Worm (Caenorhabditis elegans) whole organism, midembryonic: ENCODE results near the gene ger-1.

Experiments
- T22C8.4 ChIP-seq: fragments of 200-800 bp; sonication (Bioruptor generic); IDR thresholded peaks from 2 replicates; pipeline ENCODE4 v1.3.6; 2022; ENCODE audit warnings: missing genetic modification characterization, missing compliant biosample characterization
- cog-1 ChIP-seq: sonication (generic microtip); optimal IDR thresholded peaks from 2 replicates; lab custom pipeline; 2016; ENCODE audit warnings: missing genetic modification characterization, missing compliant biosample characterization
- flt-1 ChIP-seq: fragments of 200-800 bp; sonication (Bioruptor generic); IDR thresholded peaks from 2 replicates; pipeline ENCODE4 v1.3.6; 2022; ENCODE audit warnings: missing genetic modification characterization, missing compliant biosample characterization
- klf-2 ChIP-seq: fragments of 200-800 bp; sonication (Bioruptor generic); conservative IDR thresholded peaks from 2 replicates; pipeline ENCODE4 v1.3.6; 2022; ENCODE audit warnings: missing genetic modification reagents, missing genetic modification characterization, missing compliant biosample characterization
- med-1 ChIP-seq: sonication (generic microtip); optimal IDR thresholded peaks from 2 replicates; lab custom pipeline; 2017; ENCODE audit warnings: missing genetic modification characterization, mild to moderate bottlenecking, missing compliant biosample characterization, antibody characterized with exemption, missing genetic modification reagents; ENCODE audit not compliant: insufficient read depth
- ref-1 ChIP-seq: fragments of 200-800 bp; sonication (Bioruptor generic); conservative IDR thresholded peaks from 2 replicates; pipeline ENCODE4 v1.3.6; 2022; ENCODE audit warnings: missing genetic modification reagents, missing genetic modification characterization, missing compliant biosample characterization
- tab-1 ChIP-seq: fragments of 200-800 bp; sonication (Bioruptor generic); IDR thresholded peaks from 2 replicates; pipeline ENCODE4 v1.3.6; 2022; ENCODE audit warnings: missing genetic modification characterization, missing compliant biosample characterization
- ztf-23 ChIP-seq: fragments of 200-800 bp; sonication (Bioruptor generic); IDR thresholded peaks from 2 replicates; pipeline ENCODE4 v1.3.6; 2022; ENCODE audit warnings: missing genetic modification reagents, missing genetic modification characterization, missing compliant biosample characterization
- ztf-29 ChIP-seq: fragments of 200-800 bp; sonication (Bioruptor generic); IDR thresholded peaks from 2 replicates; pipeline ENCODE4 v1.3.6; 2022; ENCODE audit warnings: missing genetic modification reagents, missing genetic modification characterization, missing compliant biosample characterization

Gene ger-1

DNA sequence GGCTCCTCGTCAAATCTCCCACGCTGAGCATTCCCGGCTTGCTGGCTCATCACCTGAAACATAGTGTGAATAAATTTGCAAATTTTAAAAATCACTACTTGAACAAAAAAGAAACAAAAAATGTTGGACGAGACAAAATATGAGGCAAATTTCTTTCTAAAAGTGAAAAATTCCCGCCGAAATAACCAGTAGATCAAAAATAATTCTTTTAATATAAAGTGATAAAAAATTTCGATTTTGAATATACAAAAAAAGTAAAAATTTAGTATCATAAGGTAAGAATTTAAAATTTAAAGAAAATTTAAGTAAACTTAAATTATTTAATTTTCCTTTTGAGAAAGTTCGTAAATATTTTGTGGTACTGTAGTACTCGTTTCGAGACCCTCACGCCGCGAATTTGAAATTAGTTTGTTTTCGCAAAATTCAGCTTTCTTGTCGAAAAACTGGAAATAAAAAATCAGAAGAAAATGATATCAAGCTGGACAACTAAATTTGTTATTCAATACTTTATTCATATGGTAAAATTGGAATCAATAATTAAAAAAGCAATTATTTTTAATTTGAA, 6.7 kb downstream of the ger-1 start, which contains the start of gene egg-2:
Gene egg-2 (minus strand): TSS at position 53 of the 565 bp plus-strand sequence.
- TF ChIP-seq med-1 (GFP tag; lab: Kevin White, UChicago) (no peak), ref-1 (GFP tag; lab: Robert Waterston, UW) (no peak), ztf-23 (GFP tag; lab: Robert Waterston, UW) (no peak), ztf-29 (GFP tag; lab: Robert Waterston, UW) (no peak), tab-1 (GFP tag; lab: Robert Waterston, UW) (no peak), cog-1 (tag; lab: Kevin White, UChicago) (no peak), flt-1 (no peak), T22C8.4 (GFP tag; lab: Robert Waterston, UW) (no peak), klf-2 (GFP tag; lab: Robert Waterston, UW) (no peak)

DNA sequence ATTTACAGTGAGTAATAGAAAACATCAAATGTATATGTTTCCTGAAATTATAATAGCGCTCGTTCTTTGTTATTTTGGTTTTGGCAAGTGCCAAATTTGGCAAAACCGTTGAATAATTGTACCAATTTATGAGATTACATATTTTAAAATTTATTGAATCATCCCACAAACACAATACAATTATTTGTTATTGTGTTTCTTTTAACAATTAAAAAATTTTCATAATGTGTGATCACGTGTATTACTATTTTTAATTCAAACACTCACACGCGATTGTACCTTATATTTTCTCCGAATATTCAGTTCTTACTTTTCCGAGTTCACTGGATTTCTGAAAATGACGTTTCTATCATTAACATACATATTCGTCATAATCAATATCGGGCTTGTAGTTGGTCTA, 11.0 kb downstream of the ger-1 start, which contains the start of gene R01H2.2:
Gene R01H2.2 (plus strand): TSS at position 301 of the 400 bp plus-strand sequence.
- TF ChIP-seq ztf-29 (GFP tag; lab: Robert Waterston, UW) (no peak), flt-1 (no peak), ztf-23 (GFP tag; lab: Robert Waterston, UW) (no peak), tab-1 (GFP tag; lab: Robert Waterston, UW) (no peak), med-1 (GFP tag; lab: Kevin White, UChicago) (no peak), cog-1 (tag; lab: Kevin White, UChicago) (no peak), ref-1 (GFP tag; lab: Robert Waterston, UW) (no peak), T22C8.4 (GFP tag; lab: Robert Waterston, UW) (no peak), klf-2 (GFP tag; lab: Robert Waterston, UW) (no peak)

DNA sequence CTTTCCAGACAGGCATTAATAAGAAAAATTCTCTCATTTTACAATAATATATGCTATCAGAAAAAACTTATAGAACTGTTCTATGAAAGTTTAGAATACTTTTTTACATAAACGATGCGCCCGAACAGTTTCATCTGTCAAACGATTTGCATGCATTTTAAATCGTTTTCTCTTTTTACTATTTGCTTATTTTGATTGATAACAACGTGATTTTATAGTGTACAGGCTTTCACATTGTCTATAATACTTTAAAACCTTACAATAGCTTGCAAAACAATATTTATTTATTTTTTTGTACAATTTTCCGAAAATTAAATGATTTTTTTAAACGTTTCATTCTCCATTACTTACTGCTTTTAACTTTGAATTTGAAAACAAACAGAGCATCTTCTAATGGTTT, 21.6 kb downstream of the ger-1 start, which contains the start of gene R01H2.7:
Gene R01H2.7 (minus strand): TSS at position 101 of the 400 bp plus-strand sequence.
- TF ChIP-seq med-1 (GFP tag; lab: Kevin White, UChicago) (no peak), flt-1 (no peak), T22C8.4 (GFP tag; lab: Robert Waterston, UW) (no peak), ref-1 (GFP tag; lab: Robert Waterston, UW) (no peak), tab-1 (GFP tag; lab: Robert Waterston, UW) (no peak), klf-2 (GFP tag; lab: Robert Waterston, UW) (no peak), cog-1 (tag; lab: Kevin White, UChicago) (no peak), ztf-29 (GFP tag; lab: Robert Waterston, UW) (no peak), ztf-23 (GFP tag; lab: Robert Waterston, UW) (no peak)

DNA sequence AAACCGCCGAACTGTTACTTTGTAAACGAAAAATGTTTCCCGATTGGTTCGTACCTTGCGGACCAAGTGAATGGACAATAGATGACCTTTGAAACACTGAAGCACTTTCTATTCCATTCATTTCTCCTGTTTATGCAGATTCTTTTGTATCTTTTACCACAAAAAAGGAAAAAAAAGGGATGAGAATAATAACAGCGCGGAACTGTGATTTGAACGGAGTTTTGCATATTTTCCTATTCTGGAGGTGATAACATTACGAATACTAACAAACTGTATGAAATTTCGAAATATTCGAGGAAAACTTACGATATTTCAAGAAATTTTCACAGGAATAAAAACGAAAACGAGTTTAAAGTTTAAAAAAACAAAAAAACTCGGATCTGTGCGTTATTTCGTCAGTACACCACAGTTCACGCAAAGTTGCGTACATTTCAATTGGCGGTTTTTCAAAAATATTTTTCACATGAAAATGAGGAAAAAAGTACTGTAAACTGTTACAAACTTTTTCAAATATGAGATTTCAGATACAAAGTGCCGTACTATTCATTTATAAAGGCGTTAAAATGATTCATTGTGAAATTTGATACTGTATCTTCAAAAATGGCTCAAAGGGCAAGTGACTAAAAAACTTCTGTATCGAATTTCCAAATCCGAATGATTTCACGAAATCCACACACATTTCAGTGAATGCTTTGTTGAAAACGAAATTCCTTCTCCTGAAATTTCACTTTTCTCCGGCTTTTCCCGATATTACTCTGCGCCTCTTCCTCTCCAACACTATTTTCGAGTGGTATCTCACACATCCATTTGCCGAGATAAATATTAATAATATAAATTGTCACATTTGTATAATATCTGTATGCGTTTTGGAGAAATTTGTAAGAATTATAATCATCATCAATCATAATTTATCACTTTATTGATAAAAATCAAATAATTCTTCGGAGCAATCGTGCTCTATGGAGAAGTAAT, 32.7 kb downstream of the ger-1 start:
- TF ChIP-seq klf-2 (GFP tag; lab: Robert Waterston, UW) (no peak), cog-1 (tag; lab: Kevin White, UChicago) (no peak), T22C8.4 (GFP tag; lab: Robert Waterston, UW) (no peak), flt-1 (no peak), ztf-23 (GFP tag; lab: Robert Waterston, UW) (no peak), tab-1 (GFP tag; lab: Robert Waterston, UW) (no peak), ref-1 (GFP tag; lab: Robert Waterston, UW) (no peak), ztf-29 (GFP tag; lab: Robert Waterston, UW) (no peak), med-1 (GFP tag; lab: Kevin White, UChicago) (no peak)

DNA sequence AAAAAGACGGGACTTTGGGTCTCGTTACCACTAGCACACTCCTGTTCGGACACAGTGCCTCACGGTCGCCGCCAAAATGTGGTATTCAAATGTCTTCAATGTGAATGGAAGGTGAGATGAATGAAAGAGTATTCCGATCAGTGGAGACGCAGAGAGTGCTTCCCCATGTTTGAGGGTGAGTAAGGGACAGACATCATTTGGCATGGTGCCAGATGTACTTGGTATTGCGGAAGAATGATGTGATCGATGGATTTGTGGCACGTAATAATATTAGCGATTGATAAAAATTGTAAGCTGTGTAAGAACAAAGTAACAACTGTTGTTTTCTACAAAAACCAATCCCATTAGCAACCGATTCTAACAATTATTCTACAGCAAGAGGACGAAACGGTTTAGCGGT, 35.2 kb downstream of the ger-1 start:
- TF ChIP-seq cog-1 (tag; lab: Kevin White, UChicago): no peak
- no peak for TF ChIP-seq ref-1 (GFP tag; lab: Robert Waterston, UW)
- TF ChIP-seq ztf-23 (GFP tag; lab: Robert Waterston, UW): no peak
- TF ChIP-seq klf-2 (GFP tag; lab: Robert Waterston, UW): no peak
- TF ChIP-seq flt-1: no peak
- no peak for TF ChIP-seq tab-1 (GFP tag; lab: Robert Waterston, UW)
- TF ChIP-seq med-1 (GFP tag; lab: Kevin White, UChicago): no peak
- TF ChIP-seq T22C8.4 (GFP tag; lab: Robert Waterston, UW): no peak
- no peak for TF ChIP-seq ztf-29 (GFP tag; lab: Robert Waterston, UW)

DNA sequence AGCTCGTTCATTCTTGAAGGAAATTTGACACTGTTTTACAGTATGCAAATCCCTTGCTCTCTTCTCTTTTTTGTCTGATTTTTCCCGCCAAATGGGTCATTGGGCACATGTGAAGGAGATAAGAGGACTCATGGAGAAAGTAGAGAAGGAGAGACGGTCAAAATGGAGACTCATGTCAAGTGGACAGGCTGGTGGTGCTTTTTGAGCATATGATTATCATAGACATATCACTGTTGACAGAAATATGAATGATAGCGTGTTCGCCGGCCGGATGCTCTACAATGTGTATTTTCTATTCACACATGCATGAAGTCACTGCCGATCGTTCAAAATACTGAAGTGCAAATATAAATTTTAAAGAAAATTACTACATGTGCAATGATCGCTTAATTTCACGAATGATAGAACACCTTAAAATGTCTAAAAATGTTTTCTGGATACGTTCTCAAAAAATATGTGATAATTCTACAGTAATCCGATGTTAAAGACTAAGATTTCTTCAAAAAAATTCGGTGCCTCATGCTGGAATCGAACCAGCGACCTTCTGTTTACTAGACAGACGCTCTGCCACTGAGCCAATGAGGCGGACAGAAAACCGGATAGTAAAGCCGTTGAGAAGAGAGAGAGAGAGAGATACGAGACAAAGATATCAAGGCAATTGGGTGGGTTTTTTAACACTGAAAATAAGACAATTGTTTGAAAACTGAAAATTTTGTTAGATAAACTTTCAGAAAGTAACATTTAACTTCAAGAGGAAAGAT, 37.1 kb downstream of the ger-1 start:
- TF ChIP-seq cog-1 (tag; lab: Kevin White, UChicago) (no peak), ref-1 (GFP tag; lab: Robert Waterston, UW) (0 out of 2 replicates have a peak, but pooled peaks have one; percentile 31), T22C8.4 (GFP tag; lab: Robert Waterston, UW) (peak; percentile 55; the same call in 1 of the 2 replicates), flt-1 (peak; percentile 80), med-1 (GFP tag; lab: Kevin White, UChicago) (no peak), ztf-23 (GFP tag; lab: Robert Waterston, UW) (0 out of 2 replicates have a peak, but pooled peaks have one; percentile 11), tab-1 (GFP tag; lab: Robert Waterston, UW) (peak; percentile 76; the same call in 1 of the 2 replicates), klf-2 (GFP tag; lab: Robert Waterston, UW) (no peak), ztf-29 (GFP tag; lab: Robert Waterston, UW) (peak; percentile 38; the same call in 1 of the 2 replicates)

DNA sequence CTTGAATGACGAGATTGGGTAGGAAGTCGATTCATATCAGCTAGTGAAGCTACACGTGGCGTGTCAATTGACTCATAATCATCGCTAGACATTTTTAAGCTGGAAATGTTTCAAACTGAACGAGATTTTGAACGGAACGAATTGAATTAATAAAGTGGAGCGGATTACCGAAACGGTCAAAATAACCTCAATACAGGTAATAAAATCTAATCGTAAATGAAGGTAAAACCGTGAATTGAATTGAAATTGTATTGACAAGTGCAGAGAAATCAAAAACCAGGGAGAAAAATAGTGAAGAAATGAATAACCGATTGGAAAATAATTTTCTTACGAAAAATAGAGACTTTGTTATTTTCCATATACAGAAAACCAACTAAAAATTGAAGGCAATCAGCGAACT, 38.2 kb downstream of the ger-1 start, which contains the start of gene cyk-1:
Gene cyk-1 (minus strand): TSS at position 101 of the 400 bp plus-strand sequence.
- TF ChIP-seq tab-1 (GFP tag; lab: Robert Waterston, UW) (no peak), med-1 (GFP tag; lab: Kevin White, UChicago) (no peak), flt-1 (no peak)
